Fruit fly (Drosophila melanogaster): ENCODE measurements around the gene CG44174.
A peak's percentile ranks its signal among the peaks of the same experiment; 100 is the strongest.

dm6 chr3R:19283514-19283913 is 14.0 kb downstream of the CG44174 start:
- TF ChIP-seq CG11762 (GFP tag; optimal IDR thresholded peaks at IDR 0.05; ENCODE audit: insufficient read depth) = no peak
- TF ChIP-seq Eip75B (GFP tag; optimal IDR thresholded peaks at IDR 0.05) = peak; percentile 31
- peak; percentile 16 for TF ChIP-seq Blimp-1 (GFP tag; optimal IDR thresholded peaks at IDR 0.05)
- TF ChIP-seq dsx (GFP tag; optimal IDR thresholded peaks at IDR 0.05; ENCODE audit: poor library complexity, severe bottlenecking) = peak; percentile 53
- TF ChIP-seq CG8319 (GFP tag; optimal IDR thresholded peaks at IDR 0.05) = no peak
- TF ChIP-seq CG34406 (GFP tag; optimal IDR thresholded peaks at IDR 0.05) = no peak
- no peak for TF ChIP-seq CG6854 (GFP tag; optimal IDR thresholded peaks at IDR 0.05)

All from whole organism, prepupa.